ENCODE assay signal across 1 worm cellular context in genomic region chrII:9054604-9055003, ce11.
TF ChIP-seq lines count a peak whose summit lies in the region.

Gene chmp-7 (plus strand): TSS chrII:9054972.

TF ChIP-seq in whole organism, L4 larva, 104 proteins besides CTCF, POLR2A, EP300 and RAD21 (continued from another document):
- TF ChIP-seq hlh-30 (tag; optimal IDR thresholded peaks at IDR 0.05; lab: Kevin White, UChicago; ENCODE audit: insufficient read depth) (peak; percentile 77), zag-1 (tag; optimal IDR thresholded peaks at IDR 0.05; lab: Kevin White, UChicago) (no peak), daf-12 (tag; optimal IDR thresholded peaks at IDR 0.05; lab: Kevin White, UChicago) (no peak), Y5F2A.4 (GFP tag; optimal IDR thresholded peaks at IDR 0.05; lab: Kevin White, UChicago) (no peak), php-3 (GFP tag; IDR thresholded peaks at IDR 0.05; lab: Robert Waterston, UW) (no peak), T20F7.1 (GFP tag; optimal IDR thresholded peaks at IDR 0.05; lab: Kevin White, UChicago) (no peak), mxl-3 (GFP tag; optimal IDR thresholded peaks at IDR 0.05; lab: Kevin White, UChicago) (peak; percentile 44), aha-1 (tag; lab: Kevin White, UChicago) (peak; percentile 93), lsy-2 (tag; optimal IDR thresholded peaks at IDR 0.05; lab: Kevin White, UChicago) (peak; percentile 62 to 91), tag-97 (GFP tag; IDR thresholded peaks at IDR 0.05; lab: Robert Waterston, UW) (no peak), vab-7 (GFP tag; IDR thresholded peaks at IDR 0.05; lab: Robert Waterston, UW) (no peak; the same call in 1 of the 2 replicates), nhr-48 (tag; optimal IDR thresholded peaks at IDR 0.05; lab: Kevin White, UChicago) (peak; percentile 2), duxl-1 (tag; optimal IDR thresholded peaks at IDR 0.05; lab: Kevin White, UChicago; ENCODE audit: poor library complexity) (peak; percentile 68), daf-8 (GFP tag; IDR thresholded peaks at IDR 0.05; lab: Robert Waterston, UW) (no peak), daf-19 (GFP tag; conservative IDR thresholded peaks at IDR 0.05; lab: Robert Waterston, UW) (no peak), mxl-2 (GFP tag; conservative IDR thresholded peaks at IDR 0.05; lab: Robert Waterston, UW) (no peak), ceh-28 (tag; optimal IDR thresholded peaks at IDR 0.05; lab: Kevin White, UChicago) (no peak), unc-130 (GFP tag; optimal IDR thresholded peaks at IDR 0.05; lab: Kevin White, UChicago) (peak; percentile 75), skn-1 (tag; optimal IDR thresholded peaks at IDR 0.05; lab: Kevin White, UChicago) (no peak), ZK337.2 (GFP tag; IDR thresholded peaks at IDR 0.05; lab: Robert Waterston, UW) (no peak), F26F4.8 (GFP tag; conservative IDR thresholded peaks at IDR 0.05; lab: Robert Waterston, UW) (no peak), dve-1 (tag; optimal IDR thresholded peaks at IDR 0.05; lab: Kevin White, UChicago; ENCODE audit: insufficient read depth) (no peak), sdz-12 (GFP tag; optimal IDR thresholded peaks at IDR 0.05; lab: Kevin White, UChicago) (no peak), nhr-41 (GFP tag; IDR thresholded peaks at IDR 0.05; lab: Robert Waterston, UW) (no peak), zip-2 (tag; optimal IDR thresholded peaks at IDR 0.05; lab: Kevin White, UChicago) (peak; percentile 2), tra-1 (GFP tag; IDR thresholded peaks at IDR 0.05; lab: Robert Waterston, UW) (no peak; the same call in 1 of the 2 replicates), Y105C5A.15 (GFP tag; IDR thresholded peaks at IDR 0.05; lab: Robert Waterston, UW) (0 out of 2 replicates have a peak, but pooled peaks have one; percentile 15), fos-1 (tag; optimal IDR thresholded peaks at IDR 0.05; lab: Kevin White, UChicago) (no peak), nhr-111 (GFP tag; optimal IDR thresholded peaks at IDR 0.05; lab: Kevin White, UChicago) (no peak), pha-4 (GFP tag; IDR thresholded peaks at IDR 0.05; lab: Robert Waterston, UW) (no peak), pha-4 (tag; optimal IDR thresholded peaks at IDR 0.05; lab: Kevin White, UChicago) (peak; percentile 89), lin-1 (GFP tag; IDR thresholded peaks at IDR 0.05; lab: Robert Waterston, UW) (no peak), F37D6.2 (tag; optimal IDR thresholded peaks at IDR 0.05; lab: Kevin White, UChicago) (peak; percentile 46), F10B5.3 (tag; optimal IDR thresholded peaks at IDR 0.05; lab: Kevin White, UChicago) (no peak), mdt-29 (GFP tag; IDR thresholded peaks at IDR 0.05; lab: Robert Waterston, UW) (no peak), cey-2 (tag; optimal IDR thresholded peaks at IDR 0.05; lab: Kevin White, UChicago; ENCODE audit: borderline replicate concordance, insufficient read depth) (no peak), aly-2 (tag; optimal IDR thresholded peaks at IDR 0.05; lab: Kevin White, UChicago) (no peak), nhr-77 (tag; optimal IDR thresholded peaks at IDR 0.05; lab: Kevin White, UChicago) (peak; percentile 92), nhr-102 (tag; optimal IDR thresholded peaks at IDR 0.05; lab: Kevin White, UChicago) (no peak), lin-15B (tag; optimal IDR thresholded peaks at IDR 0.05; lab: Kevin White, UChicago) (peak; percentile 44), lin-29 (GFP tag; IDR thresholded peaks at IDR 0.05; lab: Robert Waterston, UW) (no peak), dmd-8 (GFP tag; IDR thresholded peaks at IDR 0.05; lab: Robert Waterston, UW) (no peak), egl-27 (tag; optimal IDR thresholded peaks at IDR 0.05; lab: Kevin White, UChicago) (no peak), nhr-237 (tag; optimal IDR thresholded peaks at IDR 0.05; lab: Kevin White, UChicago) (no peak), nhr-28 (tag; optimal IDR thresholded peaks at IDR 0.05; lab: Kevin White, UChicago) (peak; percentile 79), dmd-6 (GFP tag; IDR thresholded peaks at IDR 0.05; lab: Robert Waterston, UW) (peak; percentile 64), Y48G9A.11 (GFP tag; IDR thresholded peaks at IDR 0.05; lab: Robert Waterston, UW) (peak; percentile 40; the same call in 1 of the 2 replicates)
